Fruit fly (Drosophila melanogaster): ENCODE measurements around the gene Bre1.

Gene Bre1

dm6 chr3L:5770113-5770798, 23.7 kb downstream of the Bre1 start (continued):
- no peak for TF ChIP-seq CG10147 (GFP tag; optimal IDR thresholded peaks at IDR 0.05)
- no peak for TF ChIP-seq CG15479 (GFP tag; optimal IDR thresholded peaks at IDR 0.05)
- peak; percentile 14 for TF ChIP-seq Sin3A (optimal IDR thresholded peaks at IDR 0.05)
- TF ChIP-seq Taf1 (GFP tag; IDR thresholded peaks at IDR 0.05): no peak
- TF ChIP-seq gfzf (GFP tag; optimal IDR thresholded peaks at IDR 0.05): no peak
- no peak for TF ChIP-seq B-H2 (GFP tag; optimal IDR thresholded peaks at IDR 0.05)
- TF ChIP-seq pan (optimal IDR thresholded peaks at IDR 0.05): no peak
- TF ChIP-seq pan (GFP tag; optimal IDR thresholded peaks at IDR 0.05 in 1 of 2, IDR thresholded peaks at IDR 0.05 in 1 of 2): no peak

DNA sequence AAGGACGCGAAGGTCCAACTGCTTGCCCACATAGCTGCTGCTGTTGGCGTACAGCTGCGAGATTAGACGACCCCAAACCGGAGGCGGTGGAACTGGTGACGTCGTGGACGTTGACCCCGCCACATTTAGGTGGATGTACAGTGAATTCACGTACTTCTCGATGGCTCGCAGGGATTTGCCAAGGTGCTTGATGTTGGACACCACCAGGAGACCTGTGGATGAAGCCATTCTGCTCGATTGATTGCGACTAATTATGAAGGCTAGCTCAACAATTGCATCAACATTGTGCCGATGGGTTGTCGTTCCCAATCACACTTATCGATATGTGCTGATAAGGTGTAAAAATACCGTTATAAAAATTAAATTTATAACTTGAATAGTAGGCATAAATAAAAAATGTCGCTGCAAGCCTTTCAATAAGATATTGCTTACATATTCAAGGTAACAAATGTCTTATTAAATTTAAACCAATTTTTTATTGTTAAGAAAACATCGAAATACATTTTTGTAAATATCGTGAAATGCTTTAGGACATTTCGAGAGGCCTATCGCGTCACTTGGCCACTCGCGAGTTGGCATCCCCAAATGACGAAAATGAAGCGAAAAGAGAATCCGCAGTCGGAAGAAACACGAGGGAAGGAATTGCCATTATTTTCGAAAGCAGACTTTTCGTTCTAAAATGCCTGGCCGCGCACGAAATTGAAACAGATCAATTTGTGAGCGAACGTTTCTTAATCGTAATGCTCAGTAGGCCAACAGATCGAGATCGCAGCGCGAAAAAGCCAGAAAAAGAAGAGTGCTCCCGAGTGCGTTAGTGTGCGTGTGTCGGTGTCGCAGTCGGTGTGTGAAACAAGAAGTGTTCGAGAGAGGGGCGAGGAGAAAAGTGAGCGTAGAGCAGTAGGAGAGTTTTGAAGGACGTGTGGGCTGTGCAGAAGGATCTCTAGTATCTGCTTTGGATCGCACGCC, 25.2 kb downstream of the Bre1 start, which contains the start of the genes Ppat-Dpck and scny:
Gene Ppat-Dpck (minus strand): TSS at position 263 of the 966 bp plus-strand sequence.
Gene scny (plus strand): TSS at position 471 of the 966 bp plus-strand sequence.
- TF ChIP-seq Ets97D (GFP tag; optimal IDR thresholded peaks at IDR 0.05): peak; percentile 88
- no peak for TF ChIP-seq gce (GFP tag; IDR thresholded peaks at IDR 0.05)
- TF ChIP-seq CG1233 (GFP tag; optimal IDR thresholded peaks at IDR 0.05): no peak
- TF ChIP-seq CG2116 (GFP tag; optimal IDR thresholded peaks at IDR 0.05): peak; percentile 89
- no peak for TF ChIP-seq dmrt99B (tag; optimal IDR thresholded peaks at IDR 0.05)
- peak; percentile 90 for TF ChIP-seq cg (GFP tag; optimal IDR thresholded peaks at IDR 0.05)
- TF ChIP-seq Lim3 (GFP tag; IDR thresholded peaks at IDR 0.05): no peak
- TF ChIP-seq bowl (GFP tag; IDR thresholded peaks at IDR 0.05): no peak
- TF ChIP-seq TFAM (GFP tag; optimal IDR thresholded peaks at IDR 0.05): no peak
- TF ChIP-seq CG10366 (GFP tag; IDR thresholded peaks at IDR 0.05): no peak
- no peak for TF ChIP-seq Dfd (GFP tag; optimal IDR thresholded peaks at IDR 0.05)
- TF ChIP-seq CG13287 (GFP tag; IDR thresholded peaks at IDR 0.05; ENCODE audit: partially characterized antibody): peak; percentile 97
- TF ChIP-seq CG1603 (tag; optimal IDR thresholded peaks at IDR 0.05): no peak
- no peak for TF ChIP-seq CG31224 (GFP tag; IDR thresholded peaks at IDR 0.05)
- no peak for TF ChIP-seq CG9437 (GFP tag; optimal IDR thresholded peaks at IDR 0.05)
- peak; percentile 85 for TF ChIP-seq sens (GFP tag)
- TF ChIP-seq CG9797 (GFP tag; optimal IDR thresholded peaks at IDR 0.05): peak; percentile 83
- TF ChIP-seq CG14050 (GFP tag; IDR thresholded peaks at IDR 0.05): no peak
- TF ChIP-seq unpg (GFP tag; optimal IDR thresholded peaks at IDR 0.05): peak; percentile 40
- peak; percentile 58 for TF ChIP-seq stwl (tag; optimal IDR thresholded peaks at IDR 0.05)
- TF ChIP-seq CG8478 (optimal IDR thresholded peaks at IDR 0.05): peak; percentile 43
- peak; percentile 78 for TF ChIP-seq ato (GFP tag; IDR thresholded peaks at IDR 0.05; ENCODE audit: partially characterized antibody)
- no peak for TF ChIP-seq CG3407 (GFP tag; optimal IDR thresholded peaks at IDR 0.05)
- TF ChIP-seq kah (GFP tag; optimal IDR thresholded peaks at IDR 0.05): peak; percentile 49
- no peak for TF ChIP-seq pb (GFP tag; optimal IDR thresholded peaks at IDR 0.05)
- TF ChIP-seq bbx (GFP tag; IDR thresholded peaks at IDR 0.05; ENCODE audit: partially characterized antibody): peak; percentile 86
- peak; percentile 80 for TF ChIP-seq YL-1 (GFP tag; optimal IDR thresholded peaks at IDR 0.05)
- peak; percentile 48 for TF ChIP-seq CG15601 (tag; optimal IDR thresholded peaks at IDR 0.05)
- peak; percentile 91 for TF ChIP-seq dm (GFP tag; optimal IDR thresholded peaks at IDR 0.05)
- no peak for TF ChIP-seq CG3726 (GFP tag; IDR thresholded peaks at IDR 0.05)
- TF ChIP-seq dmrt11E (tag; optimal IDR thresholded peaks at IDR 0.05): peak; percentile 8
- peak; percentile 77 for TF ChIP-seq row (GFP tag; IDR thresholded peaks at IDR 0.05)
- 0 out of 3 replicates have a peak, but pooled peaks have one; percentile 54 for TF ChIP-seq so (GFP tag; IDR thresholded peaks at IDR 0.05)
- no peak for TF ChIP-seq sima (GFP tag; optimal IDR thresholded peaks at IDR 0.05)
- TF ChIP-seq Dip2 (GFP tag; IDR thresholded peaks at IDR 0.05): no peak
- TF ChIP-seq exex (tag; optimal IDR thresholded peaks at IDR 0.05): no peak
- no peak for TF ChIP-seq aop (GFP tag; IDR thresholded peaks at IDR 0.05)
- no peak for TF ChIP-seq CG4424 (GFP tag; optimal IDR thresholded peaks at IDR 0.05)
- peak; percentile 89 for TF ChIP-seq inv (GFP tag; IDR thresholded peaks at IDR 0.05; ENCODE audit: partially characterized antibody)

All from whole organism, embryonic.